Fruit fly (Drosophila melanogaster): ENCODE measurements around the gene CG10098.
A peak's percentile ranks its signal among the peaks of the same experiment; 100 is the strongest.

CG10098 gene

dm6 chr3R:7086377-7087200, 37.8 kb upstream of the CG10098 start, which contains the start of gene alphaTub84B (continued):
- peak; percentile 37; the same call in 1 of the 2 replicates for TF ChIP-seq unc-4 (GFP tag; IDR thresholded peaks at IDR 0.05; ENCODE audit: partially characterized antibody)
- peak; percentile 64; the same call in 1 of the 2 replicates for TF ChIP-seq aop (GFP tag; IDR thresholded peaks at IDR 0.05)
- TF ChIP-seq CG4424 (GFP tag; optimal IDR thresholded peaks at IDR 0.05): peak; percentile 33
- TF ChIP-seq CG10959 (GFP tag; IDR thresholded peaks at IDR 0.05): peak; percentile 52; the same call in 1 of the 2 replicates
- TF ChIP-seq CG11696 (GFP tag; IDR thresholded peaks at IDR 0.05): peak; percentile 28; the same call in 1 of the 2 replicates
- no peak for TF ChIP-seq toy (GFP tag; IDR thresholded peaks at IDR 0.05)
- no peak for TF ChIP-seq CG8765 (GFP tag; IDR thresholded peaks at IDR 0.05)
- TF ChIP-seq dati (GFP tag; IDR thresholded peaks at IDR 0.05): peak; percentile 49
- TF ChIP-seq E2f2 (GFP tag; IDR thresholded peaks at IDR 0.05): peak; percentile 33
- peak; percentile 74 for TF ChIP-seq CG6765 (GFP tag; optimal IDR thresholded peaks at IDR 0.05)
- peak; percentile 47 for TF ChIP-seq CG6813 (GFP tag; optimal IDR thresholded peaks at IDR 0.05)
- TF ChIP-seq pnt (GFP tag; optimal IDR thresholded peaks at IDR 0.05): peak; percentile 46
- TF ChIP-seq C15 (GFP tag; IDR thresholded peaks at IDR 0.05): peak; percentile 28; the same call in 1 of the 3 replicates
- TF ChIP-seq Gug (GFP tag; IDR thresholded peaks at IDR 0.05): peak; percentile 73; the same call in 3 of the 4 replicates
- peak; percentile 64 for TF ChIP-seq bigmax (GFP tag; optimal IDR thresholded peaks at IDR 0.05)
- no peak for TF ChIP-seq CG6254 (GFP tag; optimal IDR thresholded peaks at IDR 0.05)
- no peak for TF ChIP-seq CG2116 (GFP tag; optimal IDR thresholded peaks at IDR 0.05)
- peak; percentile 9 for TF ChIP-seq pum (GFP tag; optimal IDR thresholded peaks at IDR 0.05)
- TF ChIP-seq CG14441 (GFP tag; IDR thresholded peaks at IDR 0.05): peak; percentile 46; the same call in 1 of the 2 replicates
- peak; percentile 87 for TF ChIP-seq CG32767 (GFP tag; IDR thresholded peaks at IDR 0.05)
- peak; percentile 46; the same call in 1 of the 2 replicates for TF ChIP-seq ssp (GFP tag; IDR thresholded peaks at IDR 0.05)
- peak; percentile 56 for TF ChIP-seq CG7839 (tag; optimal IDR thresholded peaks at IDR 0.05)
- TF ChIP-seq Nf-YB (GFP tag; optimal IDR thresholded peaks at IDR 0.05): peak; percentile 26
- peak; percentile 55 for TF ChIP-seq NK7.1 (GFP tag; optimal IDR thresholded peaks at IDR 0.05)
- TF ChIP-seq CG16863 (GFP tag; optimal IDR thresholded peaks at IDR 0.05): peak; percentile 73
- TF ChIP-seq salm (tag; optimal IDR thresholded peaks at IDR 0.05): peak; percentile 49
- peak; percentile 66 for TF ChIP-seq CG16779 (GFP tag; IDR thresholded peaks at IDR 0.05)
- TF ChIP-seq Hand (GFP tag; optimal IDR thresholded peaks at IDR 0.05): peak; percentile 39
- peak; percentile 48 for TF ChIP-seq bab2 (GFP tag; optimal IDR thresholded peaks at IDR 0.05)
- TF ChIP-seq tna (GFP tag; IDR thresholded peaks at IDR 0.05; ENCODE audit: partially characterized antibody): peak; percentile 71
- TF ChIP-seq CG10321 (GFP tag; IDR thresholded peaks at IDR 0.05): 0 out of 2 replicates have a peak, but pooled peaks have one; percentile 27
- TF ChIP-seq fd3F (GFP tag; optimal IDR thresholded peaks at IDR 0.05): no peak
- TF ChIP-seq hth (optimal IDR thresholded peaks at IDR 0.05): no peak
- TF ChIP-seq da (GFP tag; optimal IDR thresholded peaks at IDR 0.05): peak; percentile 14
- TF ChIP-seq sc (optimal IDR thresholded peaks at IDR 0.05): no peak
- TF ChIP-seq sc (GFP tag; optimal IDR thresholded peaks at IDR 0.05): no peak
- peak; percentile 63 for TF ChIP-seq fd64A (GFP tag; optimal IDR thresholded peaks at IDR 0.05)
- peak; percentile 34 for TF ChIP-seq kah (GFP tag; optimal IDR thresholded peaks at IDR 0.05)
- peak; percentile 82; the same call in 2 of the 3 replicates for TF ChIP-seq sr (GFP tag; IDR thresholded peaks at IDR 0.05)
- TF ChIP-seq ttk (GFP tag; IDR thresholded peaks at IDR 0.05): peak; percentile 13; the same call in 1 of the 2 replicates
- TF ChIP-seq klu (GFP tag; IDR thresholded peaks at IDR 0.05): no peak
- peak; percentile 77 for TF ChIP-seq CG17385 (GFP tag; optimal IDR thresholded peaks at IDR 0.05)
- TF ChIP-seq Hmr (GFP tag; optimal IDR thresholded peaks at IDR 0.05): peak; percentile 75
- peak; percentile 22 for TF ChIP-seq Bteb2 (GFP tag; optimal IDR thresholded peaks at IDR 0.05)
- TF ChIP-seq Hsf (GFP tag; optimal IDR thresholded peaks at IDR 0.05): peak; percentile 1
- TF ChIP-seq Hr78 (GFP tag; optimal IDR thresholded peaks at IDR 0.05): no peak
- no peak for TF ChIP-seq twi (tag; optimal IDR thresholded peaks at IDR 0.05)
- TF ChIP-seq run (tag; optimal IDR thresholded peaks at IDR 0.05): peak; percentile 2
- peak; percentile 38; the same call in 2 of the 3 replicates for TF ChIP-seq CG34224 (GFP tag; IDR thresholded peaks at IDR 0.05; ENCODE audit: partially characterized antibody)
